Worm (Caenorhabditis elegans): ENCODE results near the gene T28F3.9.

T28F3.9 gene

ce11 chrIV:17346599-17347218, 38.4 kb downstream of the T28F3.9 start, which contains the start of the genes clec-197 and clec-198:
clec-197 (minus strand) TSS chrIV:17346699.
clec-198 (plus strand) TSS chrIV:17347168.
- TF ChIP-seq mab-5 (tag; optimal IDR thresholded peaks at IDR 0.05) (no peak), pha-4 (tag; optimal IDR thresholded peaks at IDR 0.05) (no peak), sem-2 (GFP tag; optimal IDR thresholded peaks at IDR 0.05) (no peak), mep-1 (tag; optimal IDR thresholded peaks at IDR 0.05) (no peak), unc-39 (tag; optimal IDR thresholded peaks at IDR 0.05) (no peak), ces-1 (GFP tag; optimal IDR thresholded peaks at IDR 0.05) (no peak), lin-32 (GFP tag; optimal IDR thresholded peaks at IDR 0.05) (no peak), nhr-237 (tag; optimal IDR thresholded peaks at IDR 0.05) (no peak), M03D4.4 (tag; optimal IDR thresholded peaks at IDR 0.05) (no peak), ceh-43 (GFP tag; optimal IDR thresholded peaks at IDR 0.05) (no peak), zip-8 (tag; optimal IDR thresholded peaks at IDR 0.05) (no peak), sptf-1 (tag; optimal IDR thresholded peaks at IDR 0.05) (no peak), unc-62 (GFP tag; optimal IDR thresholded peaks at IDR 0.05) (no peak), elt-3 (tag; optimal IDR thresholded peaks at IDR 0.05) (no peak), blmp-1 (tag; optimal IDR thresholded peaks at IDR 0.05) (no peak), lsy-2 (tag; optimal IDR thresholded peaks at IDR 0.05) (no peak)

ce11 chrIV:17351586-17351985, 43.3 kb downstream of the T28F3.9 start, which contains the start of gene clec-199:
clec-199 (plus strand) TSS chrIV:17351886.
- TF ChIP-seq ceh-83 (GFP tag; optimal IDR thresholded peaks at IDR 0.05) (no peak), drap-1 (GFP tag; optimal IDR thresholded peaks at IDR 0.05) (no peak), unc-62 (GFP tag; optimal IDR thresholded peaks at IDR 0.05) (no peak), M03D4.4 (tag; optimal IDR thresholded peaks at IDR 0.05) (no peak), mep-1 (tag; optimal IDR thresholded peaks at IDR 0.05) (no peak), ham-2 (GFP tag; optimal IDR thresholded peaks at IDR 0.05) (no peak), lin-13 (tag; optimal IDR thresholded peaks at IDR 0.05) (no peak), unc-39 (tag; optimal IDR thresholded peaks at IDR 0.05) (no peak), lsy-2 (tag; optimal IDR thresholded peaks at IDR 0.05) (no peak), nhr-2 (tag; optimal IDR thresholded peaks at IDR 0.05) (no peak), pha-4 (tag; optimal IDR thresholded peaks at IDR 0.05) (no peak), nhr-28 (tag; optimal IDR thresholded peaks at IDR 0.05) (no peak), snpc-4 (tag; optimal IDR thresholded peaks at IDR 0.05) (no peak), mls-2 (tag; optimal IDR thresholded peaks at IDR 0.05) (no peak), sptf-1 (tag; optimal IDR thresholded peaks at IDR 0.05) (no peak), elt-3 (tag; optimal IDR thresholded peaks at IDR 0.05) (no peak), elt-1 (tag; optimal IDR thresholded peaks at IDR 0.05; ENCODE audit: borderline replicate concordance, insufficient read depth) (no peak), flh-1 (GFP tag; optimal IDR thresholded peaks at IDR 0.05) (no peak)

DNA sequence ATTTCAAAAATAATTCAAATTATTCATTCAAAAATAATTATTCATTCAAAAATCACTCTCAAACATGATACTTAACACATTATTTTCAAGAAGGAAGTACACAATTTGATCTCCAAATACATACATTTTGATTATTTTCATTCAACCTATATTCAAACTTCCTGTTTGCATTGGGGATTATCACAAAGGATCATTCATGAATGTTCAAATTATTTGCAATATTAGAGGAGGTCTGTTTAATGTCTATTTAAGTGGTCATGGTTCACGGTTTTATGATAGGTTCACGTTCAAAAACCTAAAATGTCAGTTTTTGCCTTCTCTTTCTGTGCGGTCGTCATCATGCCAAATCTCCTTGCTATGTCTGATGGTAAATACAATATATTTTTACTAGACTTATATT, 52.8 kb downstream of the T28F3.9 start, which contains the start of gene clec-202:
clec-202 (plus strand) TSS at position 301 of the 400 bp plus-strand sequence.
- no peak for TF ChIP-seq nhr-28 (tag; optimal IDR thresholded peaks at IDR 0.05)
- no peak for TF ChIP-seq mab-5 (tag; optimal IDR thresholded peaks at IDR 0.05)
- TF ChIP-seq mep-1 (tag; optimal IDR thresholded peaks at IDR 0.05): no peak
- TF ChIP-seq bed-3 (GFP tag; optimal IDR thresholded peaks at IDR 0.05): no peak
- no peak for TF ChIP-seq M03D4.4 (tag; optimal IDR thresholded peaks at IDR 0.05)
- TF ChIP-seq tbx-8 (GFP tag; optimal IDR thresholded peaks at IDR 0.05): no peak
- TF ChIP-seq sem-2 (GFP tag; optimal IDR thresholded peaks at IDR 0.05): no peak
- no peak for TF ChIP-seq nhr-76 (tag; optimal IDR thresholded peaks at IDR 0.05)
- no peak for TF ChIP-seq drap-1 (GFP tag; optimal IDR thresholded peaks at IDR 0.05)

Data from whole organism, mixed stage, embryonic.